Fruit fly (Drosophila melanogaster): ENCODE measurements around the gene Gbs-70E.

DNA sequence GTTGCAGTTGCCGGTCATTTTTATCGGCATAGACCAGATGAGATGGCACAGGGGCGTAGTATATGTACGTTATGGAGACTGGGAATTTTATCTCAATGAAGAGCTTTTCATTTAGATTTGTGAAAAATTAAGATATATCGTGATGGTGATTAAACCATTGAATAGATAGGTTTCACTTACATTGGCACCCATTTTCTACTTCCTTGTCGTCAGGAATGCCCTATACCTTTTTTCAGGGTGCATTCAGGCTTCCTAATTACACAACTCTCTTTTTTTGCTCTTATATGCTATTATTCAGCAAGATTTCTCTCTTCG is 2.1 kb upstream of the Gbs-70E start:
- TF ChIP-seq Abd-B (GFP tag; optimal IDR thresholded peaks at IDR 0.05) (no peak), usp (GFP tag; optimal IDR thresholded peaks at IDR 0.05) (no peak), lola (GFP tag; optimal IDR thresholded peaks at IDR 0.05) (no peak), CG9705 (GFP tag; optimal IDR thresholded peaks at IDR 0.05) (no peak), GATAd (GFP tag; optimal IDR thresholded peaks at IDR 0.05) (no peak)

All from whole organism, wandering third instar larva.